Worm (Caenorhabditis elegans) whole organism, late embryonic: ENCODE results near the gene ttr-42.
A peak's percentile ranks its signal among the peaks of the same experiment; 100 is the strongest.

Experiments used
- C08G9.2 ChIP-seq: sonication (generic microtip); optimal IDR thresholded peaks from 2 replicates; lab custom pipeline; 2016; ENCODE audit warnings: mild to moderate bottlenecking, missing genetic modification characterization, moderate library complexity, missing compliant biosample characterization
- C38D4.7 ChIP-seq: fragments of 200-800 bp; sonication (Bioruptor generic); optimal IDR thresholded peaks from 2 replicates; lab custom pipeline; 2018; ENCODE audit warnings: mild to moderate bottlenecking, missing genetic modification characterization, moderate library complexity, missing compliant biosample characterization
- F13H6.1 ChIP-seq: sonication (generic microtip); optimal IDR thresholded peaks from 2 replicates; lab custom pipeline; 2016; ENCODE audit warnings: missing genetic modification characterization, missing compliant biosample characterization
- K02D7.2 ChIP-seq: sonication (generic microtip); optimal IDR thresholded peaks from 2 replicates; lab custom pipeline; 2017; ENCODE audit warnings: mild to moderate bottlenecking, missing genetic modification characterization, missing compliant biosample characterization
- T23F11.4 ChIP-seq: fragments of 200-800 bp; sonication (Bioruptor generic); optimal IDR thresholded peaks from 2 replicates; lab custom pipeline; 2018; ENCODE audit warnings: mild to moderate bottlenecking, missing genetic modification characterization, missing compliant biosample characterization
- Y22D7AL.16 ChIP-seq: sonication (generic microtip); optimal IDR thresholded peaks from 2 replicates; lab custom pipeline; 2016; ENCODE audit warnings: missing genetic modification characterization, missing compliant biosample characterization
- ahr-1 ChIP-seq: sonication (generic microtip); optimal IDR thresholded peaks from 2 replicates; lab custom pipeline; 2016; ENCODE audit warnings: missing genetic modification characterization, missing compliant biosample characterization
- ama-1 ChIP-seq: fragments of 150-350 bp; optimal IDR thresholded peaks from 2 replicates; lab custom pipeline; 2014
- ceh-18 ChIP-seq: sonication (generic microtip); optimal IDR thresholded peaks from 2 replicates; lab custom pipeline; 2016; ENCODE audit warnings: missing genetic modification characterization, missing compliant biosample characterization
- ceh-2 ChIP-seq: sonication (generic microtip); optimal IDR thresholded peaks from 2 replicates; lab custom pipeline; 2016; ENCODE audit warnings: missing genotype, missing genetic modification characterization, missing compliant biosample characterization
- ceh-22 ChIP-seq: sonication (generic microtip); optimal IDR thresholded peaks from 2 replicates; lab custom pipeline; 2017; ENCODE audit warnings: missing biosample characterization, missing genetic modification characterization
- ceh-24 ChIP-seq: sonication (generic microtip); optimal IDR thresholded peaks from 2 replicates; lab custom pipeline; 2016; ENCODE audit warnings: mild to moderate bottlenecking, missing genetic modification characterization, missing compliant biosample characterization
- ceh-30 ChIP-seq: fragments of 150-350 bp; optimal IDR thresholded peaks from 2 replicates; lab custom pipeline; 2014; ENCODE audit warnings: missing biosample characterization, missing genetic modification characterization
- ceh-34 ChIP-seq: sonication (generic microtip); optimal IDR thresholded peaks from 2 replicates; lab custom pipeline; 2016; ENCODE audit warnings: mild to moderate bottlenecking, missing genetic modification characterization, missing compliant biosample characterization
- ceh-48 ChIP-seq: sonication (generic microtip); optimal IDR thresholded peaks from 2 replicates; lab custom pipeline; 2016; ENCODE audit warnings: missing genetic modification characterization, inconsistent platforms, missing compliant biosample characterization
- ceh-6 ChIP-seq: fragments of 200-800 bp; sonication (Bioruptor generic); optimal IDR thresholded peaks from 2 replicates; lab custom pipeline; 2018; ENCODE audit warnings: mild to moderate bottlenecking, missing genetic modification characterization, missing compliant biosample characterization
- ceh-9 ChIP-seq: sonication (generic microtip); optimal IDR thresholded peaks from 2 replicates; lab custom pipeline; 2016; ENCODE audit warnings: mild to moderate bottlenecking, missing genetic modification characterization, inconsistent platforms, missing compliant biosample characterization
- dve-1 ChIP-seq: sonication (generic microtip); optimal IDR thresholded peaks from 2 replicates; lab custom pipeline; 2017; ENCODE audit warnings: antibody characterized with exemption, mild to moderate bottlenecking, missing genetic modification characterization, missing compliant biosample characterization
- elt-2 ChIP-seq: sonication (generic microtip); optimal IDR thresholded peaks from 2 replicates; lab custom pipeline; 2016; ENCODE audit warnings: missing genetic modification reagents, missing genetic modification characterization, missing compliant biosample characterization
- elt-4 ChIP-seq: sonication (generic microtip); optimal IDR thresholded peaks from 2 replicates; lab custom pipeline; 2016; ENCODE audit warnings: missing genetic modification characterization, missing compliant biosample characterization
- ets-4 ChIP-seq: sonication (generic microtip); optimal IDR thresholded peaks from 2 replicates; lab custom pipeline; 2016; ENCODE audit warnings: missing genetic modification characterization, missing compliant biosample characterization
- fax-1 ChIP-seq: sonication (generic microtip); optimal IDR thresholded peaks from 2 replicates; lab custom pipeline; 2016; ENCODE audit warnings: missing genotype, missing genetic modification characterization, missing compliant biosample characterization
- fkh-10 ChIP-seq: fragments of 150-350 bp; optimal IDR thresholded peaks from 2 replicates; lab custom pipeline; 2014; ENCODE audit warnings: missing biosample characterization, missing genetic modification reagents, missing genetic modification characterization
- fkh-6 ChIP-seq: sonication (generic microtip); optimal IDR thresholded peaks from 2 replicates; lab custom pipeline; 2016; ENCODE audit warnings: missing genetic modification characterization, missing compliant biosample characterization
- gmeb-2 ChIP-seq: sonication (generic microtip); optimal IDR thresholded peaks from 2 replicates; lab custom pipeline; 2016; ENCODE audit warnings: missing genetic modification characterization, inconsistent platforms, missing compliant biosample characterization
- hlh-13 ChIP-seq: fragments of 200-800 bp; sonication (Bioruptor generic); optimal IDR thresholded peaks from 2 replicates; lab custom pipeline; 2018; ENCODE audit warnings: mild to moderate bottlenecking, missing genetic modification characterization, missing compliant biosample characterization
- hlh-15 ChIP-seq: sonication (generic microtip); optimal IDR thresholded peaks from 2 replicates; lab custom pipeline; 2016; ENCODE audit warnings: missing genetic modification characterization, missing compliant biosample characterization
- hlh-30 ChIP-seq: sonication (generic microtip); optimal IDR thresholded peaks from 2 replicates; lab custom pipeline; 2017; ENCODE audit warnings: antibody characterized with exemption, missing genetic modification characterization, missing compliant biosample characterization; ENCODE audit not compliant: insufficient read depth
- hlh-8 ChIP-seq: sonication (generic microtip); optimal IDR thresholded peaks from 2 replicates; lab custom pipeline; 2016; ENCODE audit warnings: missing genotype, missing genetic modification characterization, missing compliant biosample characterization
- lim-6 ChIP-seq: sonication (generic microtip); optimal IDR thresholded peaks from 2 replicates; lab custom pipeline; 2016; ENCODE audit warnings: missing genetic modification characterization, missing compliant biosample characterization
- lin-11 ChIP-seq: fragments of 200-800 bp; sonication (Bioruptor generic); optimal IDR thresholded peaks from 2 replicates; lab custom pipeline; 2018; ENCODE audit warnings: mild to moderate bottlenecking, missing genetic modification characterization, missing compliant biosample characterization
- madf-2 ChIP-seq: sonication (generic microtip); optimal IDR thresholded peaks from 2 replicates; lab custom pipeline; 2017; ENCODE audit warnings: missing genetic modification characterization, missing compliant biosample characterization
- nhr-11 ChIP-seq: fragments of 150-350 bp; optimal IDR thresholded peaks from 2 replicates; lab custom pipeline; 2014; ENCODE audit warnings: missing biosample characterization, missing genetic modification characterization
- npax-4 ChIP-seq: sonication (generic microtip); optimal IDR thresholded peaks from 2 replicates; lab custom pipeline; 2016; ENCODE audit warnings: missing genetic modification characterization, missing compliant biosample characterization
- odd-2 ChIP-seq: sonication (generic microtip); optimal IDR thresholded peaks from 2 replicates; lab custom pipeline; 2017; ENCODE audit warnings: antibody characterized with exemption, mild to moderate bottlenecking, missing genetic modification characterization, missing compliant biosample characterization
- pag-3 ChIP-seq: sonication (generic microtip); optimal IDR thresholded peaks from 2 replicates; lab custom pipeline; 2016; ENCODE audit warnings: missing compliant biosample characterization, missing genetic modification characterization, borderline replicate concordance
- pat-9 ChIP-seq: fragments of 200-800 bp; sonication (Bioruptor generic); optimal IDR thresholded peaks from 2 replicates; lab custom pipeline; 2018; ENCODE audit warnings: mild to moderate bottlenecking, missing genetic modification characterization, moderate library complexity, missing compliant biosample characterization
- pax-1 ChIP-seq: fragments of 150-350 bp; optimal IDR thresholded peaks from 2 replicates; lab custom pipeline; 2014; ENCODE audit warnings: missing biosample characterization, missing genetic modification characterization
- pha-2 ChIP-seq: sonication (generic microtip); optimal IDR thresholded peaks from 2 replicates; lab custom pipeline; 2017; ENCODE audit warnings: mild to moderate bottlenecking, missing genetic modification characterization, missing compliant biosample characterization
- pha-4 ChIP-seq: fragments of 150-350 bp; optimal IDR thresholded peaks from 2 replicates; lab custom pipeline; 2018; ENCODE audit warnings: missing biosample characterization, missing genetic modification reagents, missing genetic modification characterization
- pqm-1 ChIP-seq: sonication (generic microtip); optimal IDR thresholded peaks from 2 replicates; lab custom pipeline; 2016; ENCODE audit warnings: missing genetic modification characterization, missing compliant biosample characterization
- ref-2 ChIP-seq: sonication (generic microtip); optimal IDR thresholded peaks from 2 replicates; lab custom pipeline; 2016; ENCODE audit warnings: missing genetic modification characterization, missing compliant biosample characterization
- rnt-1 ChIP-seq: sonication (generic microtip); optimal IDR thresholded peaks from 2 replicates; lab custom pipeline; 2016; ENCODE audit warnings: missing genetic modification characterization, missing compliant biosample characterization
- sdc-2 ChIP-seq: sonication (generic microtip); optimal IDR thresholded peaks from 2 replicates; lab custom pipeline; 2016; ENCODE audit warnings: missing genotype, missing genetic modification characterization, missing compliant biosample characterization
- sox-4 ChIP-seq: sonication (generic microtip); optimal IDR thresholded peaks from 2 replicates; lab custom pipeline; 2017; ENCODE audit warnings: mild to moderate bottlenecking, missing genetic modification characterization, inconsistent platforms, missing compliant biosample characterization
- syd-9 ChIP-seq: sonication (generic microtip); optimal IDR thresholded peaks from 2 replicates; lab custom pipeline; 2016; ENCODE audit warnings: mild to moderate bottlenecking, missing genetic modification characterization, moderate library complexity, missing compliant biosample characterization
- tbx-2 ChIP-seq: sonication (generic microtip); optimal IDR thresholded peaks from 2 replicates; lab custom pipeline; 2016; ENCODE audit warnings: missing genetic modification characterization, missing compliant biosample characterization
- unc-3 ChIP-seq, 2 experiments: fragments of 200-800 bp in 1 of 2; sonication (Bioruptor generic) in 1 of 2; sonication (generic microtip) in 1 of 2; conservative IDR thresholded peaks in 1 of 2; optimal IDR thresholded peaks in 1 of 2; 2 replicates each; pipeline versions ENCODE4 v1.3.6 to Lab custom; 2016 to 2022; ENCODE audit warnings: missing compliant biosample characterization in 2 of 2, missing genetic modification characterization in 2 of 2, missing genetic modification reagents in 1 of 2
- unc-42 ChIP-seq: sonication (generic microtip); optimal IDR thresholded peaks from 2 replicates; lab custom pipeline; 2016; ENCODE audit warnings: missing genotype, missing genetic modification characterization, missing compliant biosample characterization
- unc-55 ChIP-seq: sonication (generic microtip); optimal IDR thresholded peaks from 2 replicates; lab custom pipeline; 2017; ENCODE audit warnings: missing biosample characterization, missing genetic modification reagents, missing genetic modification characterization
- unc-86 ChIP-seq: sonication (generic microtip); optimal IDR thresholded peaks from 2 replicates; lab custom pipeline; 2016; ENCODE audit warnings: missing genetic modification characterization, missing compliant biosample characterization
- zip-5 ChIP-seq: sonication (generic microtip); optimal IDR thresholded peaks from 2 replicates; lab custom pipeline; 2016; ENCODE audit warnings: missing genetic modification characterization, missing compliant biosample characterization
- ztf-16 ChIP-seq: sonication (generic microtip); optimal IDR thresholded peaks from 2 replicates; lab custom pipeline; 2017; ENCODE audit warnings: missing genetic modification characterization, missing compliant biosample characterization

Gene ttr-42

DNA sequence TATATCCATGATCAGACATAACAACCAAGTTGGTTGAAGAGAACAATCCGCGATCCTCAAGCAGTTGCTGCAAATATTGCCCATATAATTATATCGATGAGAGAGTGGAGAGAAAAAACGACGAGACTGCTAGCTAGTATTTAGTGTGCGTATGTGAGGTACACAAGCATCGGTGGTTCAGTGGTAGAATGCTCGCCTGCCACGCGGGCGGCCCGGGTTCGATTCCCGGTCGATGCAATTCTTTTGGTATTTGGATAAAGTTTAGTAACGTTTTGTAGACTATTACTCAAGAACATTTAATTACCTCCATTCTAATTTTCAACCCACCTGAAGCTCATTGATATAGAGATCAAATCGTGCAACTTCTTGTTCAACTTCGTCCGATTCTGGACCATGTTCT, 35.5 kb downstream of the ttr-42 start (continued):
- TF ChIP-seq unc-55, result no peak
- TF ChIP-seq ztf-16 (tag; lab: Kevin White, UChicago), result peak; percentile 71
- peak; percentile 93 for TF ChIP-seq sdc-2
- peak; percentile 72 for TF ChIP-seq unc-3 (GFP tag; conservative IDR thresholded peaks at IDR 0.05; lab: Robert Waterston, UW)
- peak; percentile 42 for TF ChIP-seq unc-3 (tag; optimal IDR thresholded peaks at IDR 0.05; lab: Kevin White, UChicago)
- peak; percentile 20 for TF ChIP-seq syd-9 (tag; lab: Kevin White, UChicago)
- no peak for TF ChIP-seq pqm-1
- peak; percentile 71 for TF ChIP-seq C08G9.2 (tag; lab: Kevin White, UChicago)
- peak; percentile 79 for TF ChIP-seq Y22D7AL.16
- TF ChIP-seq ceh-9 (tag; lab: Kevin White, UChicago), result no peak
- no peak for TF ChIP-seq hlh-8 (tag; lab: Kevin White, UChicago)
- TF ChIP-seq ets-4 (tag; lab: Kevin White, UChicago), result no peak
- TF ChIP-seq lin-11 (tag; lab: Kevin White, UChicago), result peak; percentile 69
- TF ChIP-seq fkh-10 (GFP tag; lab: Kevin White, UChicago), result no peak
- peak; percentile 64 for TF ChIP-seq fkh-6 (tag; lab: Kevin White, UChicago)
- TF ChIP-seq lim-6 (tag; lab: Kevin White, UChicago), result no peak
- peak; percentile 64 for TF ChIP-seq ref-2 (tag; lab: Kevin White, UChicago)
- TF ChIP-seq zip-5 (tag; lab: Kevin White, UChicago), result peak; percentile 13
- peak; percentile 86 for TF ChIP-seq unc-86 (tag; lab: Kevin White, UChicago)
- peak; percentile 49 for TF ChIP-seq dve-1 (tag; lab: Kevin White, UChicago)
- TF ChIP-seq ama-1, result no peak
- TF ChIP-seq sox-4 (tag; lab: Kevin White, UChicago), result peak; percentile 75
- no peak for TF ChIP-seq ceh-30 (tag; lab: Kevin White, UChicago)
- TF ChIP-seq T23F11.4, result peak; percentile 85
- TF ChIP-seq ceh-2 (tag; lab: Kevin White, UChicago), result peak; percentile 59
- TF ChIP-seq rnt-1 (tag; lab: Kevin White, UChicago), result peak; percentile 30
- no peak for TF ChIP-seq pax-1 (tag; lab: Kevin White, UChicago)
- peak; percentile 82 for TF ChIP-seq ceh-34 (tag; lab: Kevin White, UChicago)
- TF ChIP-seq npax-4, result no peak
- TF ChIP-seq ceh-18 (tag; lab: Kevin White, UChicago), result peak; percentile 13
- peak; percentile 85 for TF ChIP-seq ceh-6 (GFP tag; lab: Kevin White, UChicago)
- TF ChIP-seq pha-4 (tag; lab: Kevin White, UChicago), result no peak
- no peak for TF ChIP-seq pag-3 (tag; lab: Kevin White, UChicago)
- TF ChIP-seq nhr-11 (tag; lab: Kevin White, UChicago), result no peak
- TF ChIP-seq pat-9 (tag; lab: Kevin White, UChicago), result peak; percentile 80
- TF ChIP-seq ceh-22 (tag; lab: Kevin White, UChicago), result no peak
- TF ChIP-seq hlh-30 (tag; lab: Kevin White, UChicago), result peak; percentile 20
- peak; percentile 70 for TF ChIP-seq pha-2
- TF ChIP-seq F13H6.1 (tag; lab: Kevin White, UChicago), result peak; percentile 24
- peak; percentile 36 for TF ChIP-seq ceh-24
- peak; percentile 78 for TF ChIP-seq tbx-2 (tag; lab: Kevin White, UChicago)
- TF ChIP-seq elt-2 (tag; lab: Kevin White, UChicago), result peak; percentile 86
- TF ChIP-seq K02D7.2 (tag; lab: Kevin White, UChicago), result peak; percentile 63
- peak; percentile 27 for TF ChIP-seq fax-1 (tag; lab: Kevin White, UChicago)
- peak; percentile 33 for TF ChIP-seq odd-2 (tag; lab: Kevin White, UChicago)
- peak; percentile 79 for TF ChIP-seq gmeb-2 (tag; lab: Kevin White, UChicago)
- TF ChIP-seq elt-4 (tag; lab: Kevin White, UChicago), result no peak
- peak; percentile 16 for TF ChIP-seq unc-42
- peak; percentile 52 for TF ChIP-seq ceh-48 (tag; lab: Kevin White, UChicago)
- no peak for TF ChIP-seq ahr-1 (tag; lab: Kevin White, UChicago)
- peak; percentile 69 for TF ChIP-seq madf-2 (tag; lab: Kevin White, UChicago)
- peak; percentile 64 for TF ChIP-seq hlh-13
- peak; percentile 76 for TF ChIP-seq C38D4.7 (GFP tag; lab: Kevin White, UChicago)
- TF ChIP-seq hlh-15 (tag; lab: Kevin White, UChicago), result peak; percentile 43
